Fruit fly (Drosophila melanogaster): ENCODE measurements around the gene CG10853.

The CG10853 gene

dm6 chr3L:3970372-3971031, 22.8 kb downstream of the CG10853 start (continued):
- TF ChIP-seq CG5245 (GFP tag; optimal IDR thresholded peaks at IDR 0.05), result no peak
- no peak for TF ChIP-seq CG13123 (GFP tag; optimal IDR thresholded peaks at IDR 0.05)
- peak; percentile 89 for TF ChIP-seq sens (GFP tag)
- TF ChIP-seq CG4707 (GFP tag; optimal IDR thresholded peaks at IDR 0.05), result no peak
- no peak for TF ChIP-seq CG10147 (GFP tag; optimal IDR thresholded peaks at IDR 0.05)
- no peak for TF ChIP-seq h (optimal IDR thresholded peaks at IDR 0.05)
- TF ChIP-seq hkb (optimal IDR thresholded peaks at IDR 0.05), result no peak
- TF ChIP-seq hkb (GFP tag; IDR thresholded peaks at IDR 0.05), result 0 out of 2 replicates have a peak, but pooled peaks have one; percentile 24
- TF ChIP-seq pfk (GFP tag; optimal IDR thresholded peaks at IDR 0.05), result no peak
- TF ChIP-seq Optix (GFP tag; IDR thresholded peaks at IDR 0.05), result 0 out of 3 replicates have a peak, but pooled peaks have one; percentile 31
- TF ChIP-seq tio (GFP tag; optimal IDR thresholded peaks at IDR 0.05), result peak; percentile 2
- TF ChIP-seq CG31388 (GFP tag; optimal IDR thresholded peaks at IDR 0.05), result no peak
- peak; percentile 79 for TF ChIP-seq row (GFP tag; IDR thresholded peaks at IDR 0.05)
- TF ChIP-seq Hr51 (GFP tag; optimal IDR thresholded peaks at IDR 0.05), result peak in 1 of 2 experiments; percentile 65
- TF ChIP-seq CG10274 (GFP tag; optimal IDR thresholded peaks at IDR 0.05), result no peak
- no peak for TF ChIP-seq Dad (GFP tag; optimal IDR thresholded peaks at IDR 0.05)
- peak; percentile 15 for TF ChIP-seq Chrac-16 (GFP tag; optimal IDR thresholded peaks at IDR 0.05)
- no peak for TF ChIP-seq CG31365 (tag; optimal IDR thresholded peaks at IDR 0.05)
- peak; percentile 23 for TF ChIP-seq CG15514 (GFP tag; optimal IDR thresholded peaks at IDR 0.05)
- TF ChIP-seq Hey (tag; optimal IDR thresholded peaks at IDR 0.05), result no peak
- TF ChIP-seq CG7745 (tag; optimal IDR thresholded peaks at IDR 0.05), result no peak
- no peak for TF ChIP-seq gsb (GFP tag; IDR thresholded peaks at IDR 0.05)
- TF ChIP-seq CG3847 (GFP tag; IDR thresholded peaks at IDR 0.05), result peak; percentile 46; the same call in 1 of the 2 replicates
- TF ChIP-seq otp (GFP tag; IDR thresholded peaks at IDR 0.05), result 0 out of 3 replicates have a peak, but pooled peaks have one; percentile 40
- TF ChIP-seq bsh (GFP tag; optimal IDR thresholded peaks at IDR 0.05), result peak in 1 of 2 experiments; percentile 60
- peak; percentile 14 for TF ChIP-seq CG3065 (GFP tag; optimal IDR thresholded peaks at IDR 0.05)
- TF ChIP-seq fd3F (GFP tag; optimal IDR thresholded peaks at IDR 0.05), result peak; percentile 17
- TF ChIP-seq CG11695 (GFP tag; IDR thresholded peaks at IDR 0.05), result no peak
- no peak for TF ChIP-seq salm (tag; optimal IDR thresholded peaks at IDR 0.05)
- TF ChIP-seq CG2889 (GFP tag; IDR thresholded peaks at IDR 0.05), result no peak
- no peak for TF ChIP-seq p53 (GFP tag; optimal IDR thresholded peaks at IDR 0.05)
- TF ChIP-seq HmgD (GFP tag; optimal IDR thresholded peaks at IDR 0.05), result no peak
- peak; percentile 66 for TF ChIP-seq slbo (GFP tag; IDR thresholded peaks at IDR 0.05)
- TF ChIP-seq shn (GFP tag; optimal IDR thresholded peaks at IDR 0.05), result no peak
- TF ChIP-seq CG12942 (GFP tag; optimal IDR thresholded peaks at IDR 0.05), result no peak
- TF ChIP-seq Poxn (GFP tag; IDR thresholded peaks at IDR 0.05), result no peak
- TF ChIP-seq Dref (GFP tag; IDR thresholded peaks at IDR 0.05), result no peak
- TF ChIP-seq CG17361 (GFP tag; IDR thresholded peaks at IDR 0.05), result peak; percentile 32; the same call in 1 of the 3 replicates
- peak; percentile 24 for TF ChIP-seq cg (GFP tag; optimal IDR thresholded peaks at IDR 0.05)
- peak; percentile 7 for TF ChIP-seq CG17829 (tag; optimal IDR thresholded peaks at IDR 0.05)
- no peak for TF ChIP-seq dan (GFP tag; IDR thresholded peaks at IDR 0.05)
- peak; percentile 85 for TF ChIP-seq Med (GFP tag)
- no peak for TF ChIP-seq sim (GFP tag; IDR thresholded peaks at IDR 0.05)
- TF ChIP-seq CG8924 (tag; optimal IDR thresholded peaks at IDR 0.05), result peak; percentile 38
- TF ChIP-seq CG14965 (GFP tag; optimal IDR thresholded peaks at IDR 0.05; ENCODE audit: borderline replicate concordance), result no peak
- TF ChIP-seq CG7271 (tag; optimal IDR thresholded peaks at IDR 0.05), result no peak
- peak; percentile 40 for TF ChIP-seq HLH54F (GFP tag; optimal IDR thresholded peaks at IDR 0.05)
- TF ChIP-seq CG18764 (GFP tag; optimal IDR thresholded peaks at IDR 0.05), result no peak
- TF ChIP-seq pb (GFP tag; optimal IDR thresholded peaks at IDR 0.05), result no peak
- no peak for TF ChIP-seq Gsc (GFP tag; IDR thresholded peaks at IDR 0.05)
- no peak for TF ChIP-seq btn (GFP tag; optimal IDR thresholded peaks at IDR 0.05)
